Worm (Caenorhabditis elegans): ENCODE measurements around the gene cyp-33C11.

cyp-33C11 gene

DNA sequence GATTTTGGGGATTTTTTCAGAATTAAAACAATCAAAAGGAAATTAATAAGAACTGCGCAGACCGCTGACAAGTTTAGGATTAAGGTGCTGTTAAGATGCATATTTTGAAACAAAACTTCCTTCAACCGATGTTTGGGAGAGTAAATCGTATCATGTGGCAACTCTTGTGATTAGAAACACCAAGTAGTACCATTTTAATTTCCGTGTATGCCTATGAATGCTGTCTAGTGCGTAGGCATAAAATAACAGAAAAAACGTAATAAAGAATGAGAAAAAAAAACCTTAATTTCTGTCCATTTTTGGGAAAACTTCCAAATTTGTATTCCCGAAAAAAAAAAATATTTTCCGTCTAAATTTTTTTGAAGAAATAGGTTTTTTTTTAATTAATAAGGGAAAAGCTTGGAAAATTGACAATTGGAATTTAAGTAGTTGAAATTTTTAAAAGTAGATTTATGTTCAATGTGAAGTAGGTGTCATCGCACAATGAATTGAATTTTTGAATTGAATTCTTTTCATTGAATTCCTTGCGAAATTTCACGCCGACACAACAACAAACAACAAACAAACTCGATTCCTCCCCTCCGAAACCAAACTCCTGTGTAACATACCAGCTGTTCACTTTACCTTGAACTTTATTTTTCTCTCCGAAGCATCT, 40.0 kb upstream of the cyp-33C11 start, which contains the start of the genes str-262 and srp-1:
TSS of gene str-262 (minus strand) at position 101 of the 655 bp plus-strand sequence.
TSS of gene srp-1 (plus strand) at position 605 of the 655 bp plus-strand sequence.
- TF ChIP-seq aly-2 (tag; optimal IDR thresholded peaks at IDR 0.05): no peak
- TF ChIP-seq lin-15B (tag; optimal IDR thresholded peaks at IDR 0.05): no peak
- no peak for TF ChIP-seq hmg-11 (tag; optimal IDR thresholded peaks at IDR 0.05)
- no peak for TF ChIP-seq ceh-9 (tag; optimal IDR thresholded peaks at IDR 0.05)
- TF ChIP-seq nhr-67 (tag; optimal IDR thresholded peaks at IDR 0.05): no peak
- no peak for TF ChIP-seq R02D3.7 (tag; optimal IDR thresholded peaks at IDR 0.05)
- no peak for TF ChIP-seq unc-39 (tag; optimal IDR thresholded peaks at IDR 0.05)
- no peak for TF ChIP-seq elt-1 (tag; optimal IDR thresholded peaks at IDR 0.05)
- no peak for TF ChIP-seq nhr-25 (tag; optimal IDR thresholded peaks at IDR 0.05)
- TF ChIP-seq snpc-4 (tag; optimal IDR thresholded peaks at IDR 0.05): no peak
- no peak for TF ChIP-seq unc-62 (GFP tag; optimal IDR thresholded peaks at IDR 0.05)
- TF ChIP-seq elt-2 (tag; optimal IDR thresholded peaks at IDR 0.05): no peak
- no peak for TF ChIP-seq ceh-82 (tag; optimal IDR thresholded peaks at IDR 0.05)
- TF ChIP-seq nfya-1 (tag; optimal IDR thresholded peaks at IDR 0.05; ENCODE audit: insufficient read depth): no peak

DNA sequence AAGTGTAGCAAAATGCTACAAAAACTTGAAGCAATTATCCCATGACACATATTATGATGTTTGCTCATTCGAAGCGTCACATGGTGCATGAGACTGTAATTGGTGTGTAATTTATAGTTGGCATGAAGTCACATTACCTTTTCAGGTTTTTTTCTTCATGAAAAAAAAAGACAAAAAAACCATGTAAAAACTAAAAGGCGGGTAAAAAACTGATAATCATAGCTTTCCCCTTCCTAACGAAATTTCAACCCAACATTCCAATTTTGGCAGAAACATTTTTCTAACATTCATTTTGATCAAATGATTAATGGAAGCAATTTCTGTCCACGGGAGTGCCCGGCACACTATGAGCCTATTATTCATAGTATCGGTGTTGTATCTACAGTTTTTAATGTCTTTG, 35.3 kb upstream of the cyp-33C11 start, which contains the start of gene sri-4:
TSS of gene sri-4 (plus strand) at position 301 of the 400 bp plus-strand sequence.
- TF ChIP-seq ceh-28 (tag; optimal IDR thresholded peaks at IDR 0.05): no peak
- no peak for TF ChIP-seq eor-1 (tag; optimal IDR thresholded peaks at IDR 0.05)
- no peak for TF ChIP-seq zag-1 (tag; optimal IDR thresholded peaks at IDR 0.05)
- no peak for TF ChIP-seq unc-62 (GFP tag; optimal IDR thresholded peaks at IDR 0.05)
- no peak for TF ChIP-seq nhr-25 (tag; optimal IDR thresholded peaks at IDR 0.05)
- no peak for TF ChIP-seq nhr-11 (tag; optimal IDR thresholded peaks at IDR 0.05)
- TF ChIP-seq ama-1 (optimal IDR thresholded peaks at IDR 0.05): no peak
- no peak for TF ChIP-seq ZK546.5 (tag; optimal IDR thresholded peaks at IDR 0.05)
- TF ChIP-seq ztf-4 (tag; optimal IDR thresholded peaks at IDR 0.05): no peak
- TF ChIP-seq lin-15B (tag; optimal IDR thresholded peaks at IDR 0.05): no peak
- TF ChIP-seq nhr-12 (tag; optimal IDR thresholded peaks at IDR 0.05): no peak
- no peak for TF ChIP-seq lin-39 (tag; optimal IDR thresholded peaks at IDR 0.05)
- TF ChIP-seq R02D3.7 (tag; optimal IDR thresholded peaks at IDR 0.05): no peak

DNA sequence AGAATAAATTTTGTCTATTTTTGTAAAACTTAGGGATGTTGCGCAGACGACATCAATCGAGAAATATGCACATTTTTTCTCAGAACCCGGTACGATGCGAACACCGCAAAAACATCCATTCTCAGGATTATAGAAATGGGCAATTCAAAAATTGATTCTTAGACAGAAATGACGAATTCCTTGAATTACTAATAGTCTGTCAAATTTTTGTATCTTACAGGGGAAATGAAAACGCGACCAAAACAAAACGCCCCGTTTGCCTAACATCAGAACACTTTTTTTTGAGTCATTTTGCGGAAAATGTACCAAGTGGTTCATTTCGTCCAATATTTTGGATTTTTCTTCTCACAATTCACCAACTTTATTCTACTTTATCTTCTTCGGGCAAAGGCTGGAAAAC, 30.6 kb upstream of the cyp-33C11 start, which contains the start of gene str-134:
TSS of gene str-134 (plus strand) at position 301 of the 400 bp plus-strand sequence.
- no peak for TF ChIP-seq nhr-67 (tag; optimal IDR thresholded peaks at IDR 0.05)
- no peak for TF ChIP-seq daf-12 (tag; optimal IDR thresholded peaks at IDR 0.05)
- no peak for TF ChIP-seq nhr-77 (tag; optimal IDR thresholded peaks at IDR 0.05)
- TF ChIP-seq elt-1 (tag; optimal IDR thresholded peaks at IDR 0.05): no peak
- no peak for TF ChIP-seq sea-2 (GFP tag; optimal IDR thresholded peaks at IDR 0.05)
- no peak for TF ChIP-seq lin-39 (tag; optimal IDR thresholded peaks at IDR 0.05)
- no peak for TF ChIP-seq hmg-11 (tag; optimal IDR thresholded peaks at IDR 0.05)
- TF ChIP-seq ama-1 (optimal IDR thresholded peaks at IDR 0.05): no peak
- no peak for TF ChIP-seq mml-1 (tag; optimal IDR thresholded peaks at IDR 0.05)
- no peak for TF ChIP-seq nhr-76 (tag; optimal IDR thresholded peaks at IDR 0.05)
- TF ChIP-seq pqm-1 (tag; optimal IDR thresholded peaks at IDR 0.05): no peak
- no peak for TF ChIP-seq ZK546.5 (tag; optimal IDR thresholded peaks at IDR 0.05)
- no peak for TF ChIP-seq skn-1 (tag; optimal IDR thresholded peaks at IDR 0.05)
- no peak for TF ChIP-seq elt-3 (tag; optimal IDR thresholded peaks at IDR 0.05)
- no peak for TF ChIP-seq ceh-28 (tag; optimal IDR thresholded peaks at IDR 0.05)
- no peak for TF ChIP-seq nhr-23 (tag; optimal IDR thresholded peaks at IDR 0.05)
- TF ChIP-seq lsy-12 (tag; optimal IDR thresholded peaks at IDR 0.05): no peak
- TF ChIP-seq egl-5 (tag; optimal IDR thresholded peaks at IDR 0.05): no peak

DNA sequence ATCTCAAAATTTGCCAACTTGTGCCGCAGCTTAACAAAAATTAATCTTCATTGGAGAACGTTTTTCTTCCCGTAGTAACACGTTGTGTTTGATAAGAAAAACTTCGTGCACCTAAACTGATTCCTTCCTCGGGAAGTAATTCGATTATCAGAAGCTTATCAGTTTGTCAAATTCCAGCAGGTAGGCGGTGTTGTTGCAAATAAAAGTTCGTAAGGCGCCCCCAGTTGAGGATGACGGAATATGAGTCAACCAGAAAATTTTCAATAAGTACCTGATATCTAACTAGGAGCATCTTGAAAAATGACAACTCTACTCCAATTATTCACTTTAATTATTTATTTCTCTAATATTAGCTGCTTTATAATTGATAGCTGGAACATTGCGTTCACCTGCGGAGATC, 29.0 kb upstream of the cyp-33C11 start, which contains the start of gene C05E4.7:
TSS of gene C05E4.7 (plus strand) at position 301 of the 400 bp plus-strand sequence.
- TF ChIP-seq nhr-77 (tag; optimal IDR thresholded peaks at IDR 0.05) (no peak), nhr-43 (tag; optimal IDR thresholded peaks at IDR 0.05; ENCODE audit: poor library complexity, severe bottlenecking) (no peak), nhr-76 (tag; optimal IDR thresholded peaks at IDR 0.05) (no peak), nhr-28 (tag; optimal IDR thresholded peaks at IDR 0.05) (no peak), eor-1 (tag; optimal IDR thresholded peaks at IDR 0.05) (no peak), elt-1 (tag; optimal IDR thresholded peaks at IDR 0.05) (no peak), elt-2 (tag; optimal IDR thresholded peaks at IDR 0.05) (no peak), daf-12 (tag; optimal IDR thresholded peaks at IDR 0.05) (no peak), lin-39 (tag; optimal IDR thresholded peaks at IDR 0.05) (no peak), skn-1 (tag; optimal IDR thresholded peaks at IDR 0.05) (no peak)

Measured in whole organism, L3 larva.